Fruit fly (Drosophila melanogaster): ENCODE measurements around the gene wry.

wry gene

DNA sequence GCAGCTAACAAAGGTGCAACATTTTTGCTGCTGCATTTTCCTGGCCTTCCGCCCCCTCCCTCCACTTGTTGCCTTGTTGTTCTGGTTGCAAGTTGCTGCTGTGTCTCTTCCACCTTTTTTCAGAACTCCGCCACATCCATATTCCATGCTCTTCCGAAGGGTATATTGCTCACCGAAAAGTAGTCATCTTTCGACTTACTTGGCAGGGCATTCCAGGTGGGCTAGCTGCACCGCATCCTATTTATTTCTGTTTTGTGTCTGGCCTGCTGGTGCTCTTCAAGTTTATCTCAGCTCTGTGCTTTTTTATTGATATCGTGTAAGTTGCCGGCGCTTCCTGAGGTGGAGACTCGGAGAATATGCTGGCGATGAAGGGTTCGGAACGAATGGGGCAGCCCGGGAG, 51.4 kb downstream of the wry start (continued):
- TF ChIP-seq fd59A (GFP tag; optimal IDR thresholded peaks at IDR 0.05) (peak; percentile 31), CG8319 (GFP tag; optimal IDR thresholded peaks at IDR 0.05) (no peak), net (GFP tag; optimal IDR thresholded peaks at IDR 0.05) (peak; percentile 14), CG10669 (GFP tag; optimal IDR thresholded peaks at IDR 0.05) (peak; percentile 50), salr (GFP tag; optimal IDR thresholded peaks at IDR 0.05) (peak in 1 of 2 experiments; percentile 35), CG6276 (GFP tag; optimal IDR thresholded peaks at IDR 0.05) (no peak), Ets21C (GFP tag; optimal IDR thresholded peaks at IDR 0.05) (peak; percentile 36), Met (GFP tag; optimal IDR thresholded peaks at IDR 0.05) (peak; percentile 47), pdm3 (GFP tag; optimal IDR thresholded peaks at IDR 0.05) (peak; percentile 58)

DNA sequence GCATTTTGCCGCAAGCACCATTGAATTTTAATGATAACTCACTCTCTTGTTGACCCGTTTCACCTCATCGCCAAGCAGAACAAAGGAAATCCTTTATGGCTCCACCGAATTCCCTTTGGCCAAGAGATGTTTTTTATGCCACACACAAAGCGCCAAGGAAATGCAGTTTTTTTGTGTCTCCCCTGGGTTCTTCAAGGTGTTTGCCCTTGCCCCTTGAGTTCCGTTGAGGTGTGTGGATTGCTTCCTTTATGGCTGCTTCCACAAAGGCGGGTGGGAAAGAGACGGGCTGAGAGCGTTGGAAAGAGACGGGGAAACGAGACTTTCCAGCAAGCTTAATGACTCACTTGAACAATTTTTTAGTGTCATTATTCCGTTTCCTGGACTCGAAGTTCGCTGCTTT, 64.9 kb downstream of the wry start:
- TF ChIP-seq svp (GFP tag) (peak; percentile 30), acj6 (GFP tag; optimal IDR thresholded peaks at IDR 0.05) (no peak), lz (GFP tag; optimal IDR thresholded peaks at IDR 0.05) (no peak), Sox14 (GFP tag; optimal IDR thresholded peaks at IDR 0.05) (peak; percentile 75), eg (GFP tag; IDR thresholded peaks at IDR 0.05) (no peak)

DNA sequence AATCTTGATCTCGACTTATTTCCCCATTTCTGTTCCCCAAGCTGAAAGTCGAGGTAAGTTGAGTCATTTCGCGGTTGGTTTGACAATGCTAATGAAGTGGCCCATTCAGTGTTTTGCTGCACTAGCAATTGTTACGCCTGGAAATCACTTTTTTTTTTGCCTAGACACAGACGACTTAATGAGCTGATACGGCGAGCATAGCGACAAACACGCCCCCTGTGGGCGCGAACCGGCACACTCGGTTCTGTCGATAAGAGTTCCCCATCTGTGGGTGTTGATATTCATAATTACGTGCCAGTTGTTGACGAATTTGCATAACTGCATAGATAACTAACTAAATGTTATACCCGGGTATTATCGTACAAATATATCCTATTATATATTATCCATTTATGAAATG, 65.9 kb downstream of the wry start:
- TF ChIP-seq salr (GFP tag; optimal IDR thresholded peaks at IDR 0.05), result no peak
- no peak for TF ChIP-seq Eip75B (GFP tag; optimal IDR thresholded peaks at IDR 0.05)
- peak; percentile 28 for TF ChIP-seq fkh (GFP tag; optimal IDR thresholded peaks at IDR 0.05)
- peak; percentile 79 for TF ChIP-seq svp (GFP tag)
- TF ChIP-seq esn (GFP tag; optimal IDR thresholded peaks at IDR 0.05), result no peak
- TF ChIP-seq CG3919 (GFP tag; optimal IDR thresholded peaks at IDR 0.05), result no peak
- TF ChIP-seq CG3032 (tag; optimal IDR thresholded peaks at IDR 0.05), result no peak
- no peak for TF ChIP-seq CG9139 (GFP tag; optimal IDR thresholded peaks at IDR 0.05)
- TF ChIP-seq CG7368 (GFP tag; optimal IDR thresholded peaks at IDR 0.05), result no peak
- no peak for TF ChIP-seq CG6854 (GFP tag; optimal IDR thresholded peaks at IDR 0.05)
- TF ChIP-seq eg (GFP tag; IDR thresholded peaks at IDR 0.05), result no peak
- TF ChIP-seq fd85E (GFP tag; optimal IDR thresholded peaks at IDR 0.05), result no peak
- no peak for TF ChIP-seq Sox15 (GFP tag; optimal IDR thresholded peaks at IDR 0.05)
- TF ChIP-seq CG1621 (tag; optimal IDR thresholded peaks at IDR 0.05), result no peak
- no peak for TF ChIP-seq OdsH (GFP tag; optimal IDR thresholded peaks at IDR 0.05)
- TF ChIP-seq Eip93F (GFP tag; optimal IDR thresholded peaks at IDR 0.05), result no peak

DNA sequence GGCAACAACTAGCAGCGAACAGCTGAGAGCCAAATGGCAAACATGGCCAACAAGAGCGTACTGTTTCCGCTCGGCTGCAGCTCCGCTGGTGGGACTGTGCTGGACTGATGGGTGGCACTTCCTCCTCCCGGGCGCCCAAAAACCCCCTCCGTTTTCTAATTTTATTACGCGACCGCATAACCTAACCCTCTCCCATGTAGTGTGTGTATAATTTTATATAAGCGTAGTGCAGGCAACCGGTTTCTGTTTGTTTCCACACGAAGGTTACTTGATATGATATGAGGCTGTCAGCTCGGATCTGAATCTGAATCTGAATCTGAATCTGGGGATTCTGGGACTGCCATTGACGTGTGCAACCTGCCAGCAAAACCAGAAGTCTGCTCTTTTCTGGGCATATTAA, 66.6 kb downstream of the wry start:
- TF ChIP-seq lz (GFP tag; optimal IDR thresholded peaks at IDR 0.05) (no peak), CG6163 (GFP tag; IDR thresholded peaks at IDR 0.05) (0 out of 3 replicates have a peak, but pooled peaks have one; percentile 10), dac (GFP tag; optimal IDR thresholded peaks at IDR 0.05) (no peak)

DNA sequence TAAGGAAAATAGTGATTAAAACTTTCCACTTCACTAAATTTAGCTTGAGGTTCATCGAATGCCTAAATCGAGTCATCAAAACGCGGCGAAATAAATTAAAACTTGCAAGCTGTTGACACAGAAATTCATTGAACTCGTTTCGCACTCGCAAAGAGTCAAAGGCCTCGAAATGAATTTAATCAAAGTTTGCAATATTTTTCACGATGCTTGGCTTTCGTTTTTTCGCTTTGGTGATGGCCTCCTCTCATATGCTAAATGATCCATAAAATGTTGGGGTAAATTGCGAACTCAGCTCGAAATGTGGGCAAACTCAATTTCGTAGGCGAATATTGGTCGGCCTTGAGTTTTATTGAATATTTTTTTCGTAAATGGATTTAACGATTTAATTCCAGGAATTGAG, 70.0 kb downstream of the wry start:
- no peak for TF ChIP-seq Sox15 (GFP tag; optimal IDR thresholded peaks at IDR 0.05)
- TF ChIP-seq Blimp-1 (GFP tag; optimal IDR thresholded peaks at IDR 0.05), result no peak
- no peak for TF ChIP-seq spab (GFP tag; optimal IDR thresholded peaks at IDR 0.05)
- TF ChIP-seq salr (GFP tag; optimal IDR thresholded peaks at IDR 0.05), result no peak
- TF ChIP-seq CG10631 (GFP tag; optimal IDR thresholded peaks at IDR 0.05), result no peak
- no peak for TF ChIP-seq acj6 (GFP tag; optimal IDR thresholded peaks at IDR 0.05)
- no peak for TF ChIP-seq CG1621 (tag; optimal IDR thresholded peaks at IDR 0.05)
- no peak for TF ChIP-seq Sox14 (GFP tag; optimal IDR thresholded peaks at IDR 0.05)
- no peak for TF ChIP-seq CG6854 (GFP tag; optimal IDR thresholded peaks at IDR 0.05)
- TF ChIP-seq CG6163 (GFP tag; IDR thresholded peaks at IDR 0.05), result no peak
- TF ChIP-seq dac (GFP tag; optimal IDR thresholded peaks at IDR 0.05), result no peak

DNA sequence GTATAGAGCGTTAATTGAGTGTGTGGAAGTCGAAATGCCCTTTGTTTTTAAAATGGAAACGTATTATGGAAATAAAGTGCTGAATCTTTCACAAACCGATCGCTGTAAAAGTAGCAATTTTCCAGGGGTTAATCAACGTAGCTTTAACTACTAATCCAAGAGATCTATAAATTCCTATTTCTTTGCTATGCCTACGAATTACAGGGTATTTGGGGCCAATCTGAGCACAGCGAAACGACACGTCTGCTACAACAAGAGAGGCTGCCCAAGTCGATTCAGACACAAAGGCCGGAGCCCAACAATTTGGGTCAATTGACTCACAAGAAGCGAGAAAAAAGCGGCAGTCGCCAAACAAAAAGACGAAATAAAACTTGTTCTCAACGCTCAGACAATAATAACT, 70.8 kb downstream of the wry start:
- no peak for TF ChIP-seq spab (GFP tag; optimal IDR thresholded peaks at IDR 0.05)
- no peak for TF ChIP-seq ss (GFP tag; optimal IDR thresholded peaks at IDR 0.05)
- peak; percentile 43 for TF ChIP-seq Met (GFP tag; optimal IDR thresholded peaks at IDR 0.05)
- no peak for TF ChIP-seq lz (GFP tag; optimal IDR thresholded peaks at IDR 0.05)
- TF ChIP-seq CG8319 (GFP tag; optimal IDR thresholded peaks at IDR 0.05), result peak; percentile 11
- peak; percentile 16 for TF ChIP-seq CG8632 (GFP tag; optimal IDR thresholded peaks at IDR 0.05)
- TF ChIP-seq CG1621 (tag; optimal IDR thresholded peaks at IDR 0.05), result no peak
- no peak for TF ChIP-seq Eip93F (GFP tag; optimal IDR thresholded peaks at IDR 0.05)
- TF ChIP-seq CG6808 (GFP tag; optimal IDR thresholded peaks at IDR 0.05), result no peak
- no peak for TF ChIP-seq CG8119 (GFP tag; IDR thresholded peaks at IDR 0.05)
- TF ChIP-seq Eip75B (GFP tag; optimal IDR thresholded peaks at IDR 0.05), result peak; percentile 52
- TF ChIP-seq pdm3 (GFP tag; optimal IDR thresholded peaks at IDR 0.05), result peak; percentile 19
- no peak for TF ChIP-seq fkh (GFP tag; optimal IDR thresholded peaks at IDR 0.05)
- no peak for TF ChIP-seq CG6854 (GFP tag; optimal IDR thresholded peaks at IDR 0.05)
- no peak for TF ChIP-seq Sox102F (GFP tag; optimal IDR thresholded peaks at IDR 0.05)
- no peak for TF ChIP-seq topi (GFP tag; optimal IDR thresholded peaks at IDR 0.05)
- no peak for TF ChIP-seq CG6163 (GFP tag; IDR thresholded peaks at IDR 0.05)
- TF ChIP-seq Ets96B (tag; optimal IDR thresholded peaks at IDR 0.05), result no peak
- TF ChIP-seq CG11902 (GFP tag; optimal IDR thresholded peaks at IDR 0.05), result no peak
- TF ChIP-seq CG3032 (tag; optimal IDR thresholded peaks at IDR 0.05), result no peak
- peak; percentile 12; the same call in 1 of the 3 replicates for TF ChIP-seq eg (GFP tag; IDR thresholded peaks at IDR 0.05)
- no peak for TF ChIP-seq CG10669 (GFP tag; optimal IDR thresholded peaks at IDR 0.05)

All from whole organism, prepupa.